Fruit fly (Drosophila melanogaster) whole organism, prepupa: ENCODE results near the gene AANATL3.

ENCODE experiments used
- Blimp-1 ChIP-seq: fragments of 200-800 bp; sonication (Bioruptor generic); optimal IDR thresholded peaks from 3 replicates; lab custom pipeline; 2017; ENCODE audit warnings: missing biosample characterization, missing genetic modification characterization, mild to moderate bottlenecking, moderate library complexity, missing genetic modification reagents
- CG10631 ChIP-seq: fragments of 200-800 bp; sonication (Bioruptor generic); optimal IDR thresholded peaks from 2 replicates; lab custom pipeline; 2016; ENCODE audit warnings: missing biosample characterization, missing genetic modification characterization
- CG10669 ChIP-seq: fragments of 200-800 bp; sonication (Bioruptor generic); optimal IDR thresholded peaks from 3 replicates; lab custom pipeline; 2018; ENCODE audit warnings: missing biosample characterization, mild to moderate bottlenecking, missing genetic modification characterization, moderate library complexity
- CG11294 ChIP-seq: fragments of 200-800 bp; sonication (Bioruptor generic); IDR thresholded peaks from 2 replicates; pipeline ENCODE4 v1.3.6; 2022; ENCODE audit warnings: missing biosample characterization, missing genetic modification characterization
- CG11762 ChIP-seq: fragments of 200-800 bp; sonication (Bioruptor generic); optimal IDR thresholded peaks from 3 replicates; lab custom pipeline; 2016; ENCODE audit warnings: missing biosample characterization, missing genetic modification characterization; ENCODE audit not compliant: insufficient read depth
- CG15336 ChIP-seq: fragments of 200-800 bp; sonication (Bioruptor generic); IDR thresholded peaks from 2 replicates; pipeline ENCODE4 v1.3.6; 2022; ENCODE audit warnings: missing biosample characterization, missing genetic modification characterization
- CG1621 ChIP-seq: fragments of 200-800 bp; sonication (Bioruptor generic); optimal IDR thresholded peaks from 3 replicates; lab custom pipeline; 2018; ENCODE audit warnings: missing biosample characterization, mild to moderate bottlenecking, missing genetic modification characterization
- CG3032 ChIP-seq: fragments of 200-800 bp; optimal IDR thresholded peaks from 2 replicates; lab custom pipeline; 2019; ENCODE audit warnings: missing biosample characterization, mild to moderate bottlenecking, missing genetic modification characterization, moderate library complexity
- CG31627 ChIP-seq: fragments of 200-800 bp; sonication (Bioruptor generic); optimal IDR thresholded peaks from 3 replicates; lab custom pipeline; 2016; ENCODE audit warnings: missing biosample characterization, missing genetic modification characterization
- CG32006 ChIP-seq: fragments of 200-800 bp; sonication (Bioruptor generic); optimal IDR thresholded peaks from 3 replicates; lab custom pipeline; 2017; ENCODE audit warnings: missing biosample characterization, mild to moderate bottlenecking, missing genetic modification characterization
- CG34406 ChIP-seq: fragments of 200-800 bp; sonication (Bioruptor generic); optimal IDR thresholded peaks from 3 replicates; lab custom pipeline; 2016; ENCODE audit warnings: missing biosample characterization, missing genetic modification characterization
- CG4318 ChIP-seq: fragments of 200-800 bp; sonication (Bioruptor generic); optimal IDR thresholded peaks from 3 replicates; lab custom pipeline; 2017; ENCODE audit warnings: missing biosample characterization, mild to moderate bottlenecking, missing genetic modification characterization
- CG6163 ChIP-seq: fragments of 200-800 bp; sonication (Bioruptor generic); IDR thresholded peaks from 3 replicates; pipeline ENCODE4 v1.3.6; 2022; ENCODE audit warnings: missing biosample characterization, missing genetic modification characterization
- CG6276 ChIP-seq: fragments of 200-800 bp; sonication (Bioruptor generic); optimal IDR thresholded peaks from 2 replicates; lab custom pipeline; 2017; ENCODE audit warnings: missing biosample characterization, mild to moderate bottlenecking, missing genetic modification characterization
- CG6792 ChIP-seq: fragments of 200-800 bp; sonication (Bioruptor generic); optimal IDR thresholded peaks from 3 replicates; lab custom pipeline; 2016; ENCODE audit warnings: missing biosample characterization, missing genetic modification characterization
- CG6808 ChIP-seq: fragments of 200-800 bp; sonication (Bioruptor generic); optimal IDR thresholded peaks from 3 replicates; lab custom pipeline; 2017; ENCODE audit warnings: missing biosample characterization, missing genetic modification characterization, mild to moderate bottlenecking, moderate library complexity, missing genetic modification reagents
- CG6854 ChIP-seq: fragments of 200-800 bp; sonication (Bioruptor generic); optimal IDR thresholded peaks from 2 replicates; lab custom pipeline; 2017; ENCODE audit warnings: missing biosample characterization, mild to moderate bottlenecking, missing genetic modification characterization
- CG8119 ChIP-seq: fragments of 200-800 bp; sonication (Bioruptor generic); IDR thresholded peaks from 3 replicates; pipeline ENCODE4 v1.3.6; 2022; ENCODE audit warnings: missing biosample characterization, missing genetic modification characterization
- CG8319 ChIP-seq: fragments of 200-800 bp; sonication (Bioruptor generic); optimal IDR thresholded peaks from 3 replicates; lab custom pipeline; 2016; ENCODE audit warnings: missing biosample characterization, missing genetic modification characterization
- CG8632 ChIP-seq: fragments of 200-800 bp; sonication (Bioruptor generic); optimal IDR thresholded peaks from 3 replicates; lab custom pipeline; 2016; ENCODE audit warnings: missing biosample characterization, missing genetic modification characterization
- CG9139 ChIP-seq: fragments of 200-800 bp; sonication (Bioruptor generic); optimal IDR thresholded peaks from 3 replicates; lab custom pipeline; 2017; ENCODE audit warnings: missing biosample characterization, mild to moderate bottlenecking, missing genetic modification characterization
- Eip75B ChIP-seq: fragments of 200-800 bp; sonication (Bioruptor generic); optimal IDR thresholded peaks from 3 replicates; lab custom pipeline; 2016; ENCODE audit warnings: missing biosample characterization, missing genetic modification characterization
- Eip93F ChIP-seq: fragments of 200-800 bp; sonication (Bioruptor generic); optimal IDR thresholded peaks from 2 replicates; lab custom pipeline; 2016; ENCODE audit warnings: missing biosample characterization, mild to moderate bottlenecking, missing genetic modification characterization
- Ets21C ChIP-seq: fragments of 200-800 bp; sonication (Bioruptor generic); optimal IDR thresholded peaks from 3 replicates; lab custom pipeline; 2016; ENCODE audit warnings: missing biosample characterization, missing genetic modification characterization
- Ets96B ChIP-seq: fragments of 200-800 bp; optimal IDR thresholded peaks from 2 replicates; lab custom pipeline; 2019; ENCODE audit warnings: missing biosample characterization, mild to moderate bottlenecking, missing genetic modification characterization, moderate library complexity
- Gug ChIP-seq: fragments of 200-800 bp; sonication (Bioruptor generic); IDR thresholded peaks from 2 replicates; pipeline ENCODE4 v1.3.6; 2022; ENCODE audit warnings: missing biosample characterization, missing genetic modification characterization
- Hr38 ChIP-seq: sonication (Bioruptor generic); optimal IDR thresholded peaks from 2 replicates; lab custom pipeline; 2016; ENCODE audit warnings: missing biosample characterization, missing genetic modification characterization
- Hr39 ChIP-seq: fragments of 200-800 bp; sonication (Bioruptor generic); optimal IDR thresholded peaks from 2 replicates; lab custom pipeline; 2016; ENCODE audit warnings: missing biosample characterization, missing genetic modification characterization
- Hr4 ChIP-seq: fragments of 200-800 bp; sonication (Bioruptor generic); optimal IDR thresholded peaks from 3 replicates; lab custom pipeline; 2016; ENCODE audit warnings: missing biosample characterization, missing genetic modification characterization
- Lpt ChIP-seq: fragments of 200-800 bp; sonication (Bioruptor generic); optimal IDR thresholded peaks from 3 replicates; lab custom pipeline; 2016; ENCODE audit warnings: missing biosample characterization, missing genetic modification characterization
- Met ChIP-seq: fragments of 200-800 bp; sonication (Bioruptor generic); optimal IDR thresholded peaks from 3 replicates; lab custom pipeline; 2016; ENCODE audit warnings: missing biosample characterization, missing genetic modification characterization
- OdsH ChIP-seq: fragments of 200-800 bp; sonication (Bioruptor generic); optimal IDR thresholded peaks from 3 replicates; lab custom pipeline; 2016; ENCODE audit warnings: missing biosample characterization, missing genetic modification characterization
- Sox102F ChIP-seq: fragments of 200-800 bp; sonication (Bioruptor generic); optimal IDR thresholded peaks from 2 replicates; lab custom pipeline; 2016; ENCODE audit warnings: missing biosample characterization, mild to moderate bottlenecking, missing genetic modification characterization
- Sox14 ChIP-seq: fragments of 200-800 bp; sonication (Bioruptor generic); optimal IDR thresholded peaks from 3 replicates; lab custom pipeline; 2016; ENCODE audit warnings: missing biosample characterization, missing genetic modification characterization
- Sox15 ChIP-seq: fragments of 200-800 bp; sonication (Bioruptor generic); optimal IDR thresholded peaks from 3 replicates; lab custom pipeline; 2016; ENCODE audit warnings: missing biosample characterization, missing genetic modification characterization
- dac ChIP-seq: fragments of 200-800 bp; sonication (Bioruptor generic); optimal IDR thresholded peaks from 2 replicates; lab custom pipeline; 2017; ENCODE audit warnings: missing biosample characterization, mild to moderate bottlenecking, missing genetic modification characterization
- dsx ChIP-seq: fragments of 200-800 bp; optimal IDR thresholded peaks from 3 replicates; lab custom pipeline; 2019; ENCODE audit warnings: missing biosample characterization, mild to moderate bottlenecking, missing genetic modification characterization, moderate library complexity; ENCODE audit not compliant: poor library complexity, severe bottlenecking
- esn ChIP-seq: fragments of 200-800 bp; sonication (Bioruptor generic); optimal IDR thresholded peaks from 2 replicates; lab custom pipeline; 2016; ENCODE audit warnings: missing biosample characterization, mild to moderate bottlenecking, missing genetic modification characterization, moderate library complexity
- fd85E ChIP-seq: fragments of 200-800 bp; sonication (Bioruptor generic); optimal IDR thresholded peaks from 3 replicates; lab custom pipeline; 2016; ENCODE audit warnings: missing biosample characterization, missing genetic modification characterization
- fkh ChIP-seq: fragments of 200-800 bp; sonication (Bioruptor generic); optimal IDR thresholded peaks from 3 replicates; lab custom pipeline; 2017; ENCODE audit warnings: missing biosample characterization, mild to moderate bottlenecking, missing genetic modification characterization, moderate library complexity
- lz ChIP-seq: fragments of 200-800 bp; sonication (Bioruptor generic); optimal IDR thresholded peaks from 3 replicates; lab custom pipeline; 2016; ENCODE audit warnings: missing biosample characterization, missing genetic modification characterization
- net ChIP-seq: fragments of 200-800 bp; sonication (Bioruptor generic); optimal IDR thresholded peaks from 3 replicates; lab custom pipeline; 2016; ENCODE audit warnings: missing biosample characterization, missing genetic modification characterization
- salr ChIP-seq, 2 experiments: fragments of 200-800 bp; sonication (Bioruptor generic); optimal IDR thresholded peaks; 3 replicates each; lab custom pipeline; 2016 to 2018; ENCODE audit warnings: missing biosample characterization in 2 of 2, missing genetic modification characterization in 2 of 2, mild to moderate bottlenecking in 1 of 2
- spab ChIP-seq: fragments of 200-800 bp; sonication (Bioruptor generic); optimal IDR thresholded peaks from 2 replicates; lab custom pipeline; 2017; ENCODE audit warnings: missing biosample characterization, mild to moderate bottlenecking, missing genetic modification characterization, missing genetic modification reagents
- ss ChIP-seq, 2 experiments: fragments of 200-800 bp; sonication (Bioruptor generic); optimal IDR thresholded peaks; 2 replicates in 1 of 2; 3 replicates in 1 of 2; lab custom pipeline; 2017 to 2018; ENCODE audit warnings: mild to moderate bottlenecking in 2 of 2, missing biosample characterization in 2 of 2, missing genetic modification characterization in 2 of 2, moderate library complexity in 1 of 2
- svp ChIP-seq: fragments of 200-800 bp; sonication (Bioruptor generic); peaks from one replicate; lab custom pipeline; 2016; ENCODE audit warnings: missing biosample characterization, missing genetic modification characterization
- topi ChIP-seq: fragments of 200-800 bp; sonication (Bioruptor generic); optimal IDR thresholded peaks from 3 replicates; lab custom pipeline; 2016; ENCODE audit warnings: missing biosample characterization, missing genetic modification characterization

Gene AANATL3

dm6 chr2L:20051172-20051893 is 25.7 kb upstream of the AANATL3 start:
- TF ChIP-seq net (GFP tag; lab: Kevin White, UChicago) = no peak
- no peak for TF ChIP-seq svp (GFP tag; lab: Kevin White, UChicago)
- no peak for TF ChIP-seq Hr4 (GFP tag; lab: Kevin White, UChicago)
- TF ChIP-seq CG6276 (GFP tag; lab: Kevin White, UChicago) = no peak
- TF ChIP-seq OdsH (GFP tag; lab: Kevin White, UChicago) = no peak
- no peak for TF ChIP-seq CG3032 (tag; lab: Kevin White, UChicago)

dm6 chr2L:20027382-20027919 is 1.8 kb upstream of the AANATL3 start, which contains the start of gene sNPF:
sNPF (plus strand) TSS chr2L:20027915.
- TF ChIP-seq CG11294 (no peak), salr (GFP tag; optimal IDR thresholded peaks at IDR 0.05; lab: Kevin White, UChicago) (peak; percentile 49 to 63), topi (GFP tag; lab: Kevin White, UChicago) (peak; percentile 77), Sox15 (GFP tag; lab: Kevin White, UChicago) (peak; percentile 72), CG31627 (GFP tag; lab: Kevin White, UChicago) (peak; percentile 79), CG3032 (tag; lab: Kevin White, UChicago) (no peak), esn (GFP tag; lab: Kevin White, UChicago) (peak; percentile 80), fkh (GFP tag; lab: Kevin White, UChicago) (no peak), Hr39 (peak; percentile 78), dac (GFP tag; lab: Kevin White, UChicago) (peak; percentile 32), OdsH (GFP tag; lab: Kevin White, UChicago) (peak; percentile 81), Met (GFP tag; lab: Kevin White, UChicago) (peak; percentile 69), Sox14 (GFP tag; lab: Kevin White, UChicago) (peak; percentile 83), CG1621 (tag; lab: Kevin White, UChicago) (peak; percentile 64), dsx (GFP tag; lab: Kevin White, UChicago) (no peak), Blimp-1 (no peak), Hr38 (GFP tag; lab: Kevin White, UChicago) (no peak), CG8632 (GFP tag; lab: Kevin White, UChicago) (peak; percentile 72), CG6808 (GFP tag; lab: Kevin White, UChicago) (peak; percentile 74), CG8119 (GFP tag; lab: Robert Waterston, UW) (no peak), Ets96B (tag; lab: Kevin White, UChicago) (no peak), ss (GFP tag; optimal IDR thresholded peaks at IDR 0.05; lab: Kevin White, UChicago) (peak; percentile 64 to 86), CG34406 (GFP tag; lab: Kevin White, UChicago) (peak; percentile 66), fd85E (GFP tag; lab: Kevin White, UChicago) (no peak), Gug (GFP tag; lab: Robert Waterston, UW) (no peak; the same call in 1 of the 2 replicates), Ets21C (GFP tag; lab: Kevin White, UChicago) (peak; percentile 53), CG9139 (GFP tag; lab: Kevin White, UChicago) (peak; percentile 68), Lpt (GFP tag; lab: Kevin White, UChicago) (peak; percentile 39), CG4318 (GFP tag; lab: Kevin White, UChicago) (peak; percentile 60), spab (peak; percentile 67), CG10631 (GFP tag; lab: Kevin White, UChicago) (peak; percentile 83), CG10669 (GFP tag; lab: Kevin White, UChicago) (peak; percentile 76), CG32006 (peak; percentile 89), CG8319 (peak; percentile 13), net (GFP tag; lab: Kevin White, UChicago) (peak; percentile 60), CG11762 (GFP tag; lab: Kevin White, UChicago) (peak; percentile 9), lz (GFP tag; lab: Kevin White, UChicago) (peak; percentile 72), Eip93F (GFP tag; lab: Kevin White, UChicago) (no peak), Sox102F (GFP tag; lab: Kevin White, UChicago) (peak; percentile 67), Eip75B (GFP tag; lab: Kevin White, UChicago) (peak; percentile 73), CG6854 (GFP tag; lab: Kevin White, UChicago) (no peak), CG6792 (peak; percentile 77), CG15336 (no peak; the same call in 1 of the 2 replicates), CG6163 (GFP tag; lab: Robert Waterston, UW) (no peak; the same call in 1 of the 3 replicates)
